Worm (Caenorhabditis elegans) whole organism, early embryonic: ENCODE data around the gene vpat-1.

ENCODE experiments used
- B0310.2 ChIP-seq: sonication (generic microtip); optimal IDR thresholded peaks from 2 replicates; lab custom pipeline; 2016; ENCODE audit warnings: mild to moderate bottlenecking, missing genetic modification characterization, missing compliant biosample characterization
- F13C5.2 ChIP-seq: sonication (generic microtip); optimal IDR thresholded peaks from 2 replicates; lab custom pipeline; 2017; ENCODE audit warnings: mild to moderate bottlenecking, missing genetic modification characterization, inconsistent platforms, missing compliant biosample characterization
- aly-1 ChIP-seq: sonication (generic microtip); optimal IDR thresholded peaks from 2 replicates; lab custom pipeline; 2016; ENCODE audit warnings: missing genetic modification characterization, missing compliant biosample characterization
- ama-1 ChIP-seq: fragments of 150-350 bp; optimal IDR thresholded peaks from 2 replicates; lab custom pipeline; 2014
- ceh-13 ChIP-seq: fragments of 200-800 bp; sonication (Bioruptor generic); optimal IDR thresholded peaks from 2 replicates; lab custom pipeline; 2018; ENCODE audit warnings: mild to moderate bottlenecking, missing genetic modification characterization, missing compliant biosample characterization
- ceh-36 ChIP-seq: sonication (generic microtip); optimal IDR thresholded peaks from 2 replicates; lab custom pipeline; 2016; ENCODE audit warnings: missing genetic modification characterization, inconsistent platforms, missing compliant biosample characterization
- ets-7 ChIP-seq: sonication (generic microtip); optimal IDR thresholded peaks from 2 replicates; lab custom pipeline; 2016; ENCODE audit warnings: missing genotype, missing genetic modification characterization, missing compliant biosample characterization
- flt-1 ChIP-seq: fragments of 200-800 bp; sonication (Bioruptor generic); IDR thresholded peaks from 2 replicates; pipeline ENCODE4 v1.3.6; 2022; ENCODE audit warnings: missing genetic modification characterization, missing compliant biosample characterization
- hmbx-1 ChIP-seq: sonication (generic microtip); optimal IDR thresholded peaks from 2 replicates; lab custom pipeline; 2016; ENCODE audit warnings: mild to moderate bottlenecking, missing genetic modification characterization, missing compliant biosample characterization
- hmg-4 ChIP-seq: fragments of 200-800 bp; sonication (Bioruptor generic); optimal IDR thresholded peaks from 2 replicates; lab custom pipeline; 2018; ENCODE audit warnings: mild to moderate bottlenecking, missing genetic modification characterization, missing compliant biosample characterization
- hnd-1 ChIP-seq: sonication (generic microtip); optimal IDR thresholded peaks from 2 replicates; lab custom pipeline; 2016; ENCODE audit warnings: missing genetic modification characterization, missing compliant biosample characterization
- pes-1 ChIP-seq: fragments of 200-800 bp; sonication (Bioruptor generic); IDR thresholded peaks from 2 replicates; pipeline ENCODE4 v1.3.6; 2022; ENCODE audit warnings: missing genetic modification reagents, missing genetic modification characterization, missing compliant biosample characterization
- scrt-1 ChIP-seq: fragments of 200-800 bp; sonication (Bioruptor generic); IDR thresholded peaks from 2 replicates; pipeline ENCODE4 v1.3.6; 2022; ENCODE audit warnings: missing genetic modification characterization, missing compliant biosample characterization
- sea-1 ChIP-seq: fragments of 200-800 bp; sonication (Bioruptor generic); conservative IDR thresholded peaks from 2 replicates; pipeline ENCODE4 v1.3.6; 2022; ENCODE audit warnings: missing genetic modification characterization, missing compliant biosample characterization
- tbx-11 ChIP-seq: fragments of 200-800 bp; sonication (Bioruptor generic); IDR thresholded peaks from 2 replicates; pipeline ENCODE4 v1.3.6; 2022; ENCODE audit warnings: missing genetic modification characterization, missing compliant biosample characterization
- tbx-37 ChIP-seq: fragments of 200-800 bp; sonication (Bioruptor generic); conservative IDR thresholded peaks from 2 replicates; pipeline ENCODE4 v1.3.6; 2022; ENCODE audit warnings: missing genetic modification reagents, missing genetic modification characterization, missing compliant biosample characterization
- tra-4 ChIP-seq: sonication (generic microtip); optimal IDR thresholded peaks from 2 replicates; lab custom pipeline; 2017; ENCODE audit warnings: missing genetic modification characterization, missing compliant biosample characterization

The vpat-1 gene

DNA sequence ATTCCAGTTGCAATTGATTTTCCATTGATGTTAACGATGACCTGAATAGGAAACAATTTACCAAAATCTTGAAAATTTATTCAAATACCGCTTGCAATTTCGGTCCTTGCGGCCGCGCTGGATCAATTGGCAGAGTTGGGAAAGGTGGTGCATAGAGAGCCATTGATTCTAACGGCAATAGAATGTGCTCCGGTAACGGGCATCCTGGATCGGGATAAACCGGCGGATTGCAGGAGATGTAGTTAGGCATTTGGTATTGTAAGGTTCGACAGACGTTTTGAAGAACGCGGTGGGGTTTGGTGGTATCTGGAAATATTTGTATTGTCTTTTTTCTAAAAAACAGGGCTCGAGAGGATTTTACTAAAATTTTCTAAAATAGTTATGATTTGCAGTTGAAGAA, 15.1 kb downstream of the vpat-1 start:
- no peak for TF ChIP-seq aly-1 (tag; lab: Kevin White, UChicago)
- TF ChIP-seq ama-1 (lab: Kevin White, UChicago) = no peak
- TF ChIP-seq tbx-11 (GFP tag; lab: Robert Waterston, UW) = no peak
- TF ChIP-seq F13C5.2 (tag; lab: Kevin White, UChicago) = no peak

DNA sequence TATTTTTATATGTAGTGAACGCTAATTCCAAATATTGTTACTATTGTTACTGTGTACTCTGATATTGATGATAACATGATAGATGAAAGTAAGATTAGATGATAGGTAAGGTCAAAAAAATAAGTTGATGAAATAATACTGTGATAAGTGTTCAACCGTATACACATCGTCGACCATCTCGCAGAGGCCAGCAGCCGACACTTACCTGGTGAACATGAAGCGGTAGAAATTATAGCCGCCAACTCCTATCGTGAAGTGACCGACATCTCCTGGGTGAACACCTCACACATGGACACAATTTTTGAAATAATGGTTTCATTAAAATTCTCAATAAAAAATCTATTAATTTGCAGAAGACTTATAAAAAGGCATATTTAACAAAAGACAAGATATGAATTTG, 18.6 kb downstream of the vpat-1 start:
- TF ChIP-seq ama-1 (lab: Kevin White, UChicago) = no peak
- no peak for TF ChIP-seq pes-1 (GFP tag; lab: Robert Waterston, UW)
- no peak for TF ChIP-seq hnd-1 (tag; lab: Kevin White, UChicago)
- TF ChIP-seq hmbx-1 (tag; lab: Kevin White, UChicago) = no peak
- TF ChIP-seq aly-1 (tag; lab: Kevin White, UChicago) = no peak
- TF ChIP-seq ceh-13 = no peak
- TF ChIP-seq flt-1 (GFP tag; lab: Robert Waterston, UW) = no peak
- TF ChIP-seq scrt-1 (GFP tag; lab: Robert Waterston, UW) = no peak
- TF ChIP-seq sea-1 = no peak
- no peak for TF ChIP-seq B0310.2 (tag; lab: Kevin White, UChicago)
- TF ChIP-seq tbx-11 (GFP tag; lab: Robert Waterston, UW) = no peak
- no peak for TF ChIP-seq tra-4 (tag; lab: Kevin White, UChicago)

DNA sequence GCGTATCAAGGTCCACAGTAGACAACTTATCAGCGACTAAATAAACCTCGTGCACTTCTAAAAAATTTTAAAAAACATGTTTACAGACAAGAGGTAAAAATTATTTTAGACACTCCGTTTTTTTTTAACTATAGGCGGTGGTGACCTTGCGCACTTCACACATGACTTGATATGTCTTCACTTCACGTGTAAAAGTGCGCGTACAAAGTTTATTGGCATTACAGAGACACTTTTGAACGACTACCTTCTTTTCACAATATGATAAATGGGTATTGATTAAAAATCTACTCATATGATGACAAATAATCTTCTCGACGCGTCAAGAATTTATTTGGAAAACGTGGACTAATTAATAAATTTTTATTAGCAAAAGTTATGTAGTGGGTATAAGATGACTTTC, 19.3 kb downstream of the vpat-1 start:
- no peak for TF ChIP-seq B0310.2 (tag; lab: Kevin White, UChicago)

DNA sequence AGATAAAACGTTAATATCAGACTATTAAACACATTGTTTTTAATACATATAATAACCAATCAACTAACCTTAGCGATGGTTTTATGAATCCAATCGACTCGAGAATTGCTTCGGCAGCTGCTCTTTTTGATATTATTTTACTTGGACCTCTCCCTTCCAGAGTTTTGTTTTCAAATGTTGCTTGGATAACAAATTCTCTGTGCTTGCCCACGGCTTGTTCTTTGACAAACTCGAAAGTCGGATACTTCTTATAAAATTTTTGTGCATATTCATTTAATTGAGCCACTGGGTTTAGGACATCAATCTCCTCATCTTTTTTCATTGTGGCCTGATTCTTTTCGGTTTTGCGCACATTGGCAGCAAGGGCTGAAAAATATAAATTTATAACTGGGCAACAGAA, 21.0 kb downstream of the vpat-1 start, which contains the start of gene F55A4.3:
Gene F55A4.3, minus strand, starts transcription at position 101 of the 400 bp plus-strand sequence.
- TF ChIP-seq hnd-1 (tag; lab: Kevin White, UChicago) (no peak), ceh-36 (no peak)

DNA sequence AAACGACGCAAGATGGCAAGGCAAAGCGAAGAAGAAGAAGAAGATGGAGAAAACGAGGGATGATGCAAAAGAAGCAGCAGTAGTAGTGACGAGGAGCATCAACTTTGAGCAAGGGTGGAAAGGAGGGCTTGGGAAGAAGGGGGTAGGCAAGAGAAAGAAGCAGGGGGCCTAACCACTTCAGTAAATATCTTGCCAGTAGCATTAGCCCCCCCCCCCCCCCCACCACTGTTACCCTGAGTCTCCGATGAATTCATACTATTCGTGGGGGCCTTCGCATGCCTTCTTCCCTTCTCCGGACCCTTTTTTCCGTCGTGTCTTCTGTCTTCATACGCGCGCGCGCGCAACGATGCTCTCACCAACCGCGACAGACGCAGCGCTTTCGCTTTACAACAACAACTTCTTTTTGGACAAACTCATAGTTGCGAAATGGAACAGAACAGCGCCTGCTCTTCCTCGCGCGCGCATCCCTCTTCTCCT, 24.1 kb downstream of the vpat-1 start:
- no peak for TF ChIP-seq tra-4 (tag; lab: Kevin White, UChicago)
- peak; percentile 22 for TF ChIP-seq F13C5.2 (tag; lab: Kevin White, UChicago)
- peak; percentile 79 for TF ChIP-seq hmg-4
- TF ChIP-seq tbx-11 (GFP tag; lab: Robert Waterston, UW) = no peak
- no peak for TF ChIP-seq scrt-1 (GFP tag; lab: Robert Waterston, UW)

DNA sequence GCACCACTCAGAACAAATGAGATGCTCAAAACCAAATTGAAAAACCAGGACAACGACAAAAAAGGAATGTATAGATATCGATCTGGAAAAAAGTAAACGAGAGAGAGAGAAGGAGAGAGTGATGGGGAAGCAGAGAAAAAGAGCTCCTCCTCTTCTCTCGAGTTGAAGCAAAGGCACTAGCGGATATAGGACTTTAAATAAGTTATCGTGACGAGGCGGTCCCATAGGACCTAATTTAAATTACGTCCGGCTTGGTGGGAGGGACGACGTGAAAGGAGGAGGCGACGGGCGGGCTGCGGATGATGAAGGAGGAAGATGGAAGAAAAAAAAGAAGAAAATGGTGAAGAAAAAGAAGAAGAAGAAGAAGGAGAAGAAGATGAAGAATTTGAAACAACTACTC, 27.4 kb downstream of the vpat-1 start:
- no peak for TF ChIP-seq flt-1 (GFP tag; lab: Robert Waterston, UW)
- no peak for TF ChIP-seq aly-1 (tag; lab: Kevin White, UChicago)
- TF ChIP-seq hmg-4 = no peak
- TF ChIP-seq tra-4 (tag; lab: Kevin White, UChicago) = no peak
- TF ChIP-seq pes-1 (GFP tag; lab: Robert Waterston, UW) = no peak
- TF ChIP-seq tbx-11 (GFP tag; lab: Robert Waterston, UW) = no peak
- no peak for TF ChIP-seq sea-1
- no peak for TF ChIP-seq ceh-13
- no peak for TF ChIP-seq scrt-1 (GFP tag; lab: Robert Waterston, UW)
- no peak for TF ChIP-seq F13C5.2 (tag; lab: Kevin White, UChicago)
- no peak for TF ChIP-seq ets-7 (tag; lab: Kevin White, UChicago)
- no peak for TF ChIP-seq ceh-36

DNA sequence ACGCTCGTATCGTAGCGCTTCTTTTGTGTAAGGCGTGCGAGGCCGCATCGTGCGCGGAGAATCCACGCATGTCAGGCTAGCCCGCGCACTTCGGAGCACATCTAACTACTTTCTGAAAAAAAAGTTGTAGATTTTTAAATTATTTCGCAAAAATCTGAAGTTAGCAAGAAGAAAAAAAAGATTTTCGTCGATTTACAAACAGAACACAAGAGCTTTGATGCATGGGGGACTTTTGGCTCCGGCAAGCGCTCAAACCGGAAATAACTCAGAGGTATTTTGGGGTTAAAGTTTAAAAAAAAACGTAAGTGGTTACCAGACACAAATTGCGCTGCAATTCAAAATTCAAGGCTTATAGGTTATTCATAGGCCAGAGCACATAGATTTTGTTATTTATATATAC, 28.6 kb downstream of the vpat-1 start, which contains the start of the genes F55A4.13 and nlf-1:
Gene F55A4.13, minus strand, starts transcription at position 101 of the 400 bp plus-strand sequence.
Gene nlf-1, minus strand, starts transcription at position 112 of the 400 bp plus-strand sequence.
- no peak for TF ChIP-seq ceh-36
- TF ChIP-seq tra-4 (tag; lab: Kevin White, UChicago) = no peak
- no peak for TF ChIP-seq ets-7 (tag; lab: Kevin White, UChicago)
- TF ChIP-seq hmbx-1 (tag; lab: Kevin White, UChicago) = no peak
- TF ChIP-seq hmg-4 = no peak
- TF ChIP-seq ama-1 (lab: Kevin White, UChicago) = no peak
- no peak for TF ChIP-seq tbx-37 (GFP tag; lab: Robert Waterston, UW)
- no peak for TF ChIP-seq F13C5.2 (tag; lab: Kevin White, UChicago)
- no peak for TF ChIP-seq flt-1 (GFP tag; lab: Robert Waterston, UW)
- no peak for TF ChIP-seq scrt-1 (GFP tag; lab: Robert Waterston, UW)
- no peak for TF ChIP-seq pes-1 (GFP tag; lab: Robert Waterston, UW)
- TF ChIP-seq aly-1 (tag; lab: Kevin White, UChicago) = no peak
- no peak for TF ChIP-seq B0310.2 (tag; lab: Kevin White, UChicago)
- TF ChIP-seq tbx-11 (GFP tag; lab: Robert Waterston, UW) = no peak
- no peak for TF ChIP-seq ceh-13
- no peak for TF ChIP-seq hnd-1 (tag; lab: Kevin White, UChicago)
- TF ChIP-seq sea-1 = no peak

DNA sequence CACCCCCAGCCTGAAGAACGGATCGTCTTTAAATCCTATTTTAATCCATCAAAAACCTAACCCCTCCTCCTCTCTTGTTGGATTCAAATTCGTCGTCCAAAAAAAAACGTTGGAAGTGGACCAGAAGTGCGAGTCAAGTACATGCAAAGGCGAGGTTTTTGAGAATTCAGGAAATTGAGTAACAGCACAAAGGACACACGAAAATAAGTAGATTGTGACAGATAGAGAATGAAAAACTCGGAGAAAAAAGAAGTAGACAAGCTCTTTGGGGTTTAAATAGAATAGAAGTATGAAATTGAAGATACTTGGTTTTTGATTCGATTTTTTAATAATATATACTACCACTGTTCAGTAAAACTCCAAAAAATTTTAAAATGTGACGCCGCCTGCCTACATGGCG, 31.3 kb downstream of the vpat-1 start:
- TF ChIP-seq ama-1 (lab: Kevin White, UChicago) (no peak), hmbx-1 (tag; lab: Kevin White, UChicago) (no peak), sea-1 (no peak), aly-1 (tag; lab: Kevin White, UChicago) (no peak)

DNA sequence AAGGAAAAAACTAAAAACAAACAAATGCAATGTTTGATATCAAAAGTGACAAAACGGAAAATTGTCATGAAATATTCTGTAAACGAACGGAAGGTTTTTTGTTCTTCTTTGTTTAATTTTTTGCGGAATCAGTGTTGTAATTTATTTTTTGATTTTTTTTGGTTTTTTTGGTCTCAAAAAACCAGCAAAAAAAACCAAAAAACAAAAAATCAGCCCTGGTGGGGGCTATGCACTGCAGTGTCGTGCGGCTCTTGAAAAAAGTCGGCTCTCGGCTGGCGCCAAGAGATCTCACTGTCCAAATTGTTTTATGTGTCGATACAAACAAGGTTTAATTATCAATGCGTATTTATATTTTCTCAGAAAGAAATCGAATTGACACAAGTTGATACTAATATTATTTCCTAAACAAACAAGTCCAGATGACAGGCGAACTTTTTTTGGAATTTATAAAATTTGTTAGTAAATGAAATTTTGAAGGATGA, 33.6 kb downstream of the vpat-1 start:
- TF ChIP-seq ama-1 (lab: Kevin White, UChicago) (no peak), flt-1 (GFP tag; lab: Robert Waterston, UW) (no peak), scrt-1 (GFP tag; lab: Robert Waterston, UW) (no peak), B0310.2 (tag; lab: Kevin White, UChicago) (no peak), hnd-1 (tag; lab: Kevin White, UChicago) (no peak), F13C5.2 (tag; lab: Kevin White, UChicago) (no peak), hmg-4 (no peak), ceh-36 (no peak), tra-4 (tag; lab: Kevin White, UChicago) (no peak), sea-1 (no peak), ceh-13 (no peak), pes-1 (GFP tag; lab: Robert Waterston, UW) (no peak)
